Worm (Caenorhabditis elegans): ENCODE results near the gene del-5.

Gene del-5

DNA sequence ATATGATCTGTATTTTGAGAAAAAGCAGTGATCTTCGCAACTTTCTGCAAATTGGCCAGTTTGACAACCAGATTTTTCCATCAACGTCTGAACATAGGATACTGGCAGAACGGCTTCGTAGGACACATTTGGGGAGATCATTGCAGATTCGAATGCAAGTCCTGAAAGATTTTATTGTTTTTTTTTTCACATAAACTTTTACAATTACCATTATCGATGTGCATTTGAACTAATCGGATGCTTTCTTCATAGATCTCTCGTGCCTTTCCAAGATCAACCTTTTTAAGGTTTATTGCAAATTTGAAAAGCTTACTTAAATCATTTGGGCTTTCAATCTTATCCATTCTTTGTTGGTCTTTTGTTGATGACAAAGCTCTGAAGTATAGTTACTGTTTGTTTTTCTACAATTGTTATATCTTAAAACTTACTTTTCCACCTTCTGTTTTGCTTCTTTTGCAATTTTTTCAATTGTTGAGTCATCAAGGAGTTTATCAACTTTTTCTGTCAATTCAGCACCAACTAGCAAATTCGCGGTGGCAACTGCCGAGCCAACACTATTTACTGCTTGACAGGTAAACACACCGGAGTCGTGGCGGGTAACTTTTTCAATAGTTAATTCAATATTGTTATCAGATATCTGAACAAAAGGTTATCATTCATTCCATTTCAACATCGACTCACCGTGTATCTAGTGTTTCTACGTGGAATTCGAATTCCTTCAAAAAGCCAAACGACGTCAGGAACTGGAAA, 31.4 kb downstream of the del-5 start:
- no peak for TF ChIP-seq ceh-28 (tag; optimal IDR thresholded peaks at IDR 0.05)
- TF ChIP-seq daf-12 (tag; optimal IDR thresholded peaks at IDR 0.05) = no peak
- TF ChIP-seq unc-39 (tag; optimal IDR thresholded peaks at IDR 0.05) = no peak
- no peak for TF ChIP-seq hmg-11 (tag; optimal IDR thresholded peaks at IDR 0.05)
- no peak for TF ChIP-seq lin-39 (tag; optimal IDR thresholded peaks at IDR 0.05)
- no peak for TF ChIP-seq ceh-9 (tag; optimal IDR thresholded peaks at IDR 0.05)
- no peak for TF ChIP-seq egl-27 (tag; optimal IDR thresholded peaks at IDR 0.05)
- TF ChIP-seq fos-1 (tag; optimal IDR thresholded peaks at IDR 0.05) = no peak
- no peak for TF ChIP-seq pha-4 (tag; optimal IDR thresholded peaks at IDR 0.05)
- no peak for TF ChIP-seq nhr-12 (tag; optimal IDR thresholded peaks at IDR 0.05)
- TF ChIP-seq elt-3 (tag; optimal IDR thresholded peaks at IDR 0.05) = no peak

DNA sequence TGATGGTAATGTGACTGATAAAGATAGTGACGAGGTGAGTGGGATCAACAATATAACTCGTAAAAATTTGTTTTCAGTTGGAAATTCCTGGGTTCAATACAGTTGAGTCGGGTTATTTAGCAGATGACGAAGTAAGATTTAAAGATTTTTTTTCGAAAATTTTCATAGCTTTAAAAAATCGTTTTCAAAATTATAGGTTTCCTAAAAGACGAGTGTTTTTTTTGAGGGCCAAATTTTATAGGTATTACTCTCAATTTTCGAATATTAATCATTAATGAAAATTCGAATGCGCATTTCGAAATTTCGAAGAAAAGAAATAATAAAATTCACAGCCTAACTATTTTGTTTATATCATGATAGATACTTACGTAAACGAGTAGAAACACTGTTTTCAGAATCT, 36.9 kb downstream of the del-5 start:
- TF ChIP-seq lin-39 (tag; optimal IDR thresholded peaks at IDR 0.05) (no peak), snpc-4 (tag; optimal IDR thresholded peaks at IDR 0.05) (no peak), ceh-9 (tag; optimal IDR thresholded peaks at IDR 0.05) (no peak), nhr-67 (tag; optimal IDR thresholded peaks at IDR 0.05) (no peak), elt-2 (tag; optimal IDR thresholded peaks at IDR 0.05) (no peak), fkh-10 (GFP tag; optimal IDR thresholded peaks at IDR 0.05) (no peak), elt-3 (tag; optimal IDR thresholded peaks at IDR 0.05) (no peak), ztf-4 (tag; optimal IDR thresholded peaks at IDR 0.05) (no peak), tbx-2 (tag; optimal IDR thresholded peaks at IDR 0.05) (no peak), hmg-11 (tag; optimal IDR thresholded peaks at IDR 0.05) (no peak), nhr-12 (tag; optimal IDR thresholded peaks at IDR 0.05) (no peak), nhr-25 (tag; optimal IDR thresholded peaks at IDR 0.05) (no peak), elt-1 (tag; optimal IDR thresholded peaks at IDR 0.05) (no peak), pqm-1 (tag; optimal IDR thresholded peaks at IDR 0.05) (no peak), R02D3.7 (tag; optimal IDR thresholded peaks at IDR 0.05) (no peak), zag-1 (tag; optimal IDR thresholded peaks at IDR 0.05) (no peak), pha-4 (tag; optimal IDR thresholded peaks at IDR 0.05) (no peak), unc-39 (tag; optimal IDR thresholded peaks at IDR 0.05) (no peak), nhr-43 (tag; optimal IDR thresholded peaks at IDR 0.05; ENCODE audit: poor library complexity, severe bottlenecking) (no peak)

DNA sequence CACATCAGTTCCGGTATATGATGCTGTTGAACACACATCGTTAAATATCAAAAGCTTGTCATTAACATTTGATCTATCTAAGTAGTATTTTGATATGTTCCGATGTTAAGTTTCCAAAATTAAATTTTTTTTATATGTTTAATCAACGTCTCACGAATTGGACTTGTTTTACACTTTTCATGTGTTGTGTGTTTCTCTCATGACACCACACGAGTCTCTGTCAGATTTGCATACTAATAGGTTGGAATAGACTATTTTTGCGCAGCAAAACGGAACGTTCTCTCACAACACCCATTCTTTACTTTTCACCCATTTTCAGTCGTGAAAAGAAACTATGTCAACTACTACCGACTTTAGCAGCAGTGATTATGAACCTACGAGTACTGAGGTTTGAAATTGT, 37.4 kb downstream of the del-5 start, which contains the start of gene K09C8.8:
TSS of gene K09C8.8 (plus strand) at position 301 of the 400 bp plus-strand sequence.
- TF ChIP-seq nhr-77 (tag; optimal IDR thresholded peaks at IDR 0.05) = no peak
- TF ChIP-seq nhr-25 (tag; optimal IDR thresholded peaks at IDR 0.05) = no peak
- TF ChIP-seq hmg-11 (tag; optimal IDR thresholded peaks at IDR 0.05) = no peak
- no peak for TF ChIP-seq ceh-28 (tag; optimal IDR thresholded peaks at IDR 0.05)
- TF ChIP-seq fkh-10 (GFP tag; optimal IDR thresholded peaks at IDR 0.05) = no peak
- TF ChIP-seq unc-62 (GFP tag; optimal IDR thresholded peaks at IDR 0.05) = no peak
- no peak for TF ChIP-seq ama-1 (optimal IDR thresholded peaks at IDR 0.05)
- TF ChIP-seq fos-1 (tag; optimal IDR thresholded peaks at IDR 0.05) = no peak
- TF ChIP-seq mml-1 (tag; optimal IDR thresholded peaks at IDR 0.05) = no peak

DNA sequence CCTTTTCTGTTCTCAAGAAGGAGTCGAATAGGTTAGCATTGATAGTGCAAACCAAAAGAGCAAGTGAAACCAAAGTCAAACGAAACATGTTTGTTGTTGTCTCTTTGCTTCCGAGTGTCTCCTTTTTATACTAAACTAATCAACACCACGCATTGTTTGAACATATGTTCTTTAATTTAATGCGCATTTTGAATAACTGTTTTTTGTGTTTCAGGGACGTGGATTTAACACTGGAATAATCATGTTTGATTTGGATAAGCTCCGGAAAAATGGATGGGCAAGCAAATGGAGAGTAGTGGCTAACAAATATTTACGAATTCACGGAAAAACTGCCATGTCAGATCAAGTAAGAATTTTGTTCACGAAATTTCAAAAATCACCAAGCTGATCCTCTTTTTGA, 40.3 kb downstream of the del-5 start, which contains the start of gene K09C8.9:
TSS of gene K09C8.9 (minus strand) at position 101 of the 400 bp plus-strand sequence.
- TF ChIP-seq nhr-12 (tag; optimal IDR thresholded peaks at IDR 0.05) = no peak
- no peak for TF ChIP-seq eor-1 (tag; optimal IDR thresholded peaks at IDR 0.05)
- no peak for TF ChIP-seq ztf-4 (tag; optimal IDR thresholded peaks at IDR 0.05)
- TF ChIP-seq aly-2 (tag; optimal IDR thresholded peaks at IDR 0.05) = no peak
- TF ChIP-seq pha-4 (tag; optimal IDR thresholded peaks at IDR 0.05) = no peak
- no peak for TF ChIP-seq skn-1 (tag; optimal IDR thresholded peaks at IDR 0.05)
- no peak for TF ChIP-seq pqm-1 (tag; optimal IDR thresholded peaks at IDR 0.05)

DNA sequence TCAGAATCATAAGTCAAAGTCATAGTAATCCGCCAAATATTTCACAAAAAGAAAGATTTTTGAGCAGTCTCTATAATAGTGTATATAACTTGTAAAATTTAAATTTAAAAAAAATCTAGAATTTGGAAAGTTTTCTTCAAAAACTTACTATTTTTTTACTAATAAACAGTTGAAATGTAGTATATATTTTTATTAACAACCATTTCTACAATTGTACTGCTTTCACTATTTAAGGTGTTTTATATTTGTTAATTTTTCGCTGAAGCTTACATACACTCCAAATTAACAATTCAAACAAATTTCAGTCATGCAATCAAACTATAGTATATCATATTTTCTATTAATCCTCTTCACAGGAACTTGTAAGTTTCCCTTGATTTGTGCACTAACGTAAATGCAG, 41.7 kb downstream of the del-5 start, which contains the start of gene lge-1:
TSS of gene lge-1 (plus strand) at position 301 of the 400 bp plus-strand sequence.
- TF ChIP-seq nhr-43 (tag; optimal IDR thresholded peaks at IDR 0.05; ENCODE audit: poor library complexity, severe bottlenecking) (no peak), aly-2 (tag; optimal IDR thresholded peaks at IDR 0.05) (no peak), mml-1 (tag; optimal IDR thresholded peaks at IDR 0.05) (no peak), lsy-12 (tag; optimal IDR thresholded peaks at IDR 0.05) (no peak), nhr-77 (tag; optimal IDR thresholded peaks at IDR 0.05) (no peak), nhr-76 (tag; optimal IDR thresholded peaks at IDR 0.05) (no peak), zag-1 (tag; optimal IDR thresholded peaks at IDR 0.05) (no peak), fkh-2 (tag; optimal IDR thresholded peaks at IDR 0.05) (no peak), tbx-2 (tag; optimal IDR thresholded peaks at IDR 0.05) (no peak), fkh-10 (GFP tag; optimal IDR thresholded peaks at IDR 0.05) (no peak), skn-1 (tag; optimal IDR thresholded peaks at IDR 0.05) (no peak), egl-27 (tag; optimal IDR thresholded peaks at IDR 0.05) (no peak), elt-2 (tag; optimal IDR thresholded peaks at IDR 0.05) (no peak), sea-2 (GFP tag; optimal IDR thresholded peaks at IDR 0.05) (no peak), unc-62 (GFP tag; optimal IDR thresholded peaks at IDR 0.05) (no peak), hmg-11 (tag; optimal IDR thresholded peaks at IDR 0.05) (no peak), nhr-67 (tag; optimal IDR thresholded peaks at IDR 0.05) (no peak)
